Fruit fly (Drosophila melanogaster) whole organism, wandering third instar larva: ENCODE measurements around the gene c12.1.

Source experiments
- CG32264 ChIP-seq: fragments of 200-800 bp; sonication (Bioruptor generic); optimal IDR thresholded peaks from 2 replicates; lab custom pipeline; 2016; ENCODE audit warnings: missing biosample characterization, missing genetic modification characterization
- GATAd ChIP-seq: sonication (Bioruptor generic); optimal IDR thresholded peaks from 2 replicates; lab custom pipeline; 2016; ENCODE audit warnings: missing biosample characterization, missing genetic modification characterization
- Sp1 ChIP-seq: fragments of 200-800 bp; sonication (Bioruptor generic); optimal IDR thresholded peaks from 3 replicates; lab custom pipeline; 2019; ENCODE audit warnings: missing biosample characterization, mild to moderate bottlenecking, missing genetic modification characterization, moderate library complexity
- br ChIP-seq: fragments of 200-800 bp; sonication (Bioruptor generic); optimal IDR thresholded peaks from 2 replicates; lab custom pipeline; 2016; ENCODE audit warnings: missing biosample characterization, missing genetic modification characterization
- pan ChIP-seq: fragments of >200 bp; optimal IDR thresholded peaks from 2 replicates; lab custom pipeline; 2017
- psq ChIP-seq: fragments of 200-800 bp; sonication (Bioruptor generic); optimal IDR thresholded peaks from 3 replicates; lab custom pipeline; 2017; ENCODE audit warnings: missing biosample characterization, mild to moderate bottlenecking, missing genetic modification characterization, moderate library complexity

DNA sequence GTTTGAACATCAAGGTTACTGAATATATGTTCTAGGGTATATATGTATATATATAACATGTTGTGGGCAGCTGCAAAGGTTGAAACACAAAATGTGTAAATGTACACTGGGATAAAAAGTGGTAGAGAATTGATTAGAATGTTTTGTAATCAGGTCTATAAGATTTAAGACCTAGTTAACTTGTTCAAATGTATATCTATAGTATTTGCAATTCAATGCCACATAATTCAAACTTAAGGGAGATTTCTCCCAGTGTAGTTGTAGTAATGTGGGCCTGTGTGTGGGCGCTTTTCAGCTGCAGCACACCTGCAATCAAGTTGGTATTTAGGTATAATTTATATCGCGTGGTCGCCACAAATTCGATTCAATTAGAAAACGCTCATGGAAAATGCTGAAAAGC is 30.2 kb upstream of the c12.1 start:
- no peak for TF ChIP-seq psq (GFP tag; lab: Kevin White, UChicago)
- no peak for TF ChIP-seq GATAd (GFP tag; lab: Kevin White, UChicago)
- TF ChIP-seq br, result no peak
- TF ChIP-seq CG32264 (GFP tag; lab: Kevin White, UChicago), result no peak
- no peak for TF ChIP-seq Sp1 (GFP tag; lab: Kevin White, UChicago)
- TF ChIP-seq pan (lab: Kevin White, UChicago), result no peak
